Worm (Caenorhabditis elegans) whole organism, L2 larva: ENCODE measurements around the gene kin-19.

ENCODE experiments used
- ama-1 ChIP-seq: fragments of 150-350 bp; optimal IDR thresholded peaks from 2 replicates; lab custom pipeline; 2018; ENCODE audit warnings: inconsistent platforms
- ceh-82 ChIP-seq: fragments of 150-350 bp; optimal IDR thresholded peaks from 2 replicates; lab custom pipeline; 2014; ENCODE audit warnings: missing biosample characterization, missing genetic modification characterization
- nhr-11 ChIP-seq: fragments of 150-350 bp; optimal IDR thresholded peaks from 2 replicates; lab custom pipeline; 2014; ENCODE audit warnings: missing biosample characterization, missing genetic modification characterization
- nhr-77 ChIP-seq: fragments of 150-350 bp; optimal IDR thresholded peaks from 2 replicates; lab custom pipeline; 2014; ENCODE audit warnings: missing biosample characterization, missing genetic modification characterization

DNA sequence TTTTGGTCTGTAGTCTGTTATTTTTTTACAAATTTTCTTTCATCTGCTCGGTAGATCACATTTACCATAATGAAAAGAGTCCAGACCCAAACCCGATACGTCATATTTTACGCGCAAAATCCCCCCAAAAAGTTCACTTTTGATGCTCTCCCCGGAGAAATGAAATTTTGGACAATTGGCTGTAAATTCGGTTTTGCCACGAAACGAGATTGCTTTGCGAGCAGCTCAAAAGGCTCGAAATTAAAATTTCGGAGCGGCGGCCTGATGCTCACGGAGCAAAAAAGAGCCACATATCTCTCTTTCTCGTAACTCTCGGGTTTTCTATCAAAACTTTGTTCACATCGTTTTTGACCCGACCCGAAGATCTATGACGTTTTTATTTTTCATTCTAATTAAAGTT, 36.8 kb upstream of the kin-19 start:
- TF ChIP-seq ama-1 (lab: Kevin White, UChicago) (no peak), nhr-11 (tag; lab: Kevin White, UChicago) (no peak), nhr-77 (tag; lab: Kevin White, UChicago) (no peak), ceh-82 (tag; lab: Kevin White, UChicago) (no peak)
